Worm (Caenorhabditis elegans) whole organism, L2 larva: Measurements from ENCODE around the gene F49C5.11.

Source experiments
- alr-1 ChIP-seq: fragments of 150-350 bp; optimal IDR thresholded peaks from 2 replicates; lab custom pipeline; 2014; ENCODE audit warnings: missing biosample characterization, missing genetic modification characterization
- ceh-82 ChIP-seq: fragments of 150-350 bp; optimal IDR thresholded peaks from 2 replicates; lab custom pipeline; 2014; ENCODE audit warnings: missing biosample characterization, missing genetic modification characterization
- dmd-4 ChIP-seq: sonication (generic microtip); optimal IDR thresholded peaks from 2 replicates; lab custom pipeline; 2017; ENCODE audit warnings: missing biosample characterization, missing genetic modification characterization
- elt-3 ChIP-seq: sonication (generic microtip); optimal IDR thresholded peaks from 2 replicates; lab custom pipeline; 2017; ENCODE audit warnings: missing biosample characterization, missing genetic modification characterization
- lin-13 ChIP-seq: fragments of 150-350 bp; optimal IDR thresholded peaks from 2 replicates; lab custom pipeline; 2014; ENCODE audit warnings: missing biosample characterization, missing genetic modification reagents, missing genetic modification characterization
- mdl-1 ChIP-seq, 2 experiments: fragments of 150-350 bp in 1 of 2; sonication (generic microtip) in 1 of 2; optimal IDR thresholded peaks; 2 replicates each; lab custom pipeline; 2017; ENCODE audit warnings: missing biosample characterization in 2 of 2, missing genetic modification characterization in 2 of 2
- nhr-10 ChIP-seq: sonication (generic microtip); optimal IDR thresholded peaks from 2 replicates; lab custom pipeline; 2017; ENCODE audit warnings: missing biosample characterization, missing genetic modification characterization
- nhr-11 ChIP-seq: fragments of 150-350 bp; optimal IDR thresholded peaks from 2 replicates; lab custom pipeline; 2014; ENCODE audit warnings: missing biosample characterization, missing genetic modification characterization
- nhr-129 ChIP-seq: fragments of 150-350 bp; optimal IDR thresholded peaks from 2 replicates; lab custom pipeline; 2014; ENCODE audit warnings: missing biosample characterization, missing genetic modification characterization
- nhr-237 ChIP-seq: fragments of 150-350 bp; optimal IDR thresholded peaks from 2 replicates; lab custom pipeline; 2014; ENCODE audit warnings: missing biosample characterization, missing genetic modification characterization
- skn-1 ChIP-seq: sonication (generic microtip); optimal IDR thresholded peaks from 2 replicates; lab custom pipeline; 2017; ENCODE audit warnings: missing biosample characterization, missing genetic modification characterization
- unc-62 ChIP-seq: fragments of 150-350 bp; optimal IDR thresholded peaks from 2 replicates; lab custom pipeline; 2014; ENCODE audit warnings: missing biosample characterization, missing genetic modification reagents, missing genetic modification characterization
- zag-1 ChIP-seq: fragments of 150-350 bp; optimal IDR thresholded peaks from 2 replicates; lab custom pipeline; 2014; ENCODE audit warnings: missing biosample characterization, missing genetic modification characterization

ce11 chrII:12514620-12515019 lies 41.1 kb upstream of the F49C5.11 start, which contains the start of gene srh-69:
- TF ChIP-seq mdl-1 (tag; optimal IDR thresholded peaks at IDR 0.05; lab: Kevin White, UChicago) (no peak), unc-62 (GFP tag; lab: Kevin White, UChicago) (no peak), skn-1 (tag; lab: Kevin White, UChicago) (no peak), ceh-82 (no peak), nhr-11 (no peak), nhr-10 (tag; lab: Kevin White, UChicago) (no peak), dmd-4 (tag; lab: Kevin White, UChicago) (no peak), nhr-237 (tag; lab: Kevin White, UChicago) (no peak), zag-1 (tag; lab: Kevin White, UChicago) (no peak), lin-13 (GFP tag; lab: Kevin White, UChicago) (no peak), nhr-129 (no peak), elt-3 (tag; lab: Kevin White, UChicago) (no peak), alr-1 (tag; lab: Kevin White, UChicago) (no peak)
